Worm (Caenorhabditis elegans): Measurements from ENCODE around the gene grd-5.

DNA sequence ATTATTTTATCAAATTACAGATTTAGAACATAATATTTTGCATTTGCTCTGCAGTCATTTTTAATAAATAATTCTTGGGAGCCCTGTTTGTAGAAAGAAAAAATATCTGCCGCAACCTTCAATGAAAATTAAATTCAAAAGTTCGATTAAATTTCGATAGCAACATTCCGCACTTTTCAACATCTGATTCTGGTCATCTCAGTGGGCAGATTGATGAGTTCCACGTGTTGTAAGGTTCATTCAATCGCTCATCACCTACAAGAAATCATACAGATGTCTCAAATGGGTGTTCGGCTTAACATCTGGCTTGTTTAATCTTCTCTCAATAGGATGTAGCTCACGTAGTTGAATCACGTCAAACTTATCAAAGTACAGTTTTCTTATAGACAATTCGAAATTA, 18.9 kb upstream of the grd-5 start:
- TF ChIP-seq jun-1 (tag; optimal IDR thresholded peaks at IDR 0.05) (no peak), zag-1 (tag; optimal IDR thresholded peaks at IDR 0.05) (no peak), ceh-16 (tag; optimal IDR thresholded peaks at IDR 0.05) (no peak), nhr-11 (tag; optimal IDR thresholded peaks at IDR 0.05) (no peak), unc-62 (GFP tag; optimal IDR thresholded peaks at IDR 0.05) (no peak), tbx-2 (tag; optimal IDR thresholded peaks at IDR 0.05) (no peak), ama-1 (optimal IDR thresholded peaks at IDR 0.05) (no peak), aly-2 (tag; optimal IDR thresholded peaks at IDR 0.05) (no peak), ZK546.5 (tag; optimal IDR thresholded peaks at IDR 0.05) (no peak)

All from whole organism, L3 larva.